Fruit fly (Drosophila melanogaster) whole organism, embryonic: ENCODE measurements around the gene Tim17a1.

Experiments
- Ada2b ChIP-seq: fragments of 200-800 bp; sonication (Bioruptor generic); IDR thresholded peaks from 2 replicates; pipeline ENCODE4 v1.3.6; 2022; ENCODE audit warnings: missing biosample characterization, missing genetic modification characterization
- B-H1 ChIP-seq: fragments of 200-800 bp; sonication (Bioruptor generic); IDR thresholded peaks from 3 replicates; pipeline ENCODE4 v1.3.6; 2022; ENCODE audit warnings: missing biosample characterization, missing genetic modification characterization
- C15 ChIP-seq: fragments of 200-800 bp; sonication (Bioruptor generic); IDR thresholded peaks from 3 replicates; pipeline ENCODE4 v1.3.6; 2022; ENCODE audit warnings: missing biosample characterization, missing genetic modification characterization
- CG10147 ChIP-seq: fragments of 200-800 bp; sonication (Bioruptor generic); optimal IDR thresholded peaks from 2 replicates; lab custom pipeline; 2019; ENCODE audit warnings: missing biosample characterization, mild to moderate bottlenecking, missing genetic modification characterization, moderate library complexity
- CG1024 ChIP-seq: fragments of 200-800 bp; sonication (Bioruptor generic); IDR thresholded peaks from 2 replicates; pipeline ENCODE4 v1.3.6; 2022; ENCODE audit warnings: missing biosample characterization, missing genetic modification characterization
- CG10267 ChIP-seq: fragments of 200-800 bp; sonication (Bioruptor generic); optimal IDR thresholded peaks from 2 replicates; lab custom pipeline; 2018; ENCODE audit warnings: missing biosample characterization, mild to moderate bottlenecking, missing genetic modification characterization, moderate library complexity
- CG11398 ChIP-seq: fragments of 200-800 bp; sonication (Bioruptor generic); optimal IDR thresholded peaks from 2 replicates; lab custom pipeline; 2016; ENCODE audit warnings: missing biosample characterization, missing genetic modification characterization
- CG12942 ChIP-seq: fragments of 200-800 bp; sonication (Bioruptor generic); optimal IDR thresholded peaks from 3 replicates; lab custom pipeline; 2016; ENCODE audit warnings: missing biosample characterization, missing genetic modification characterization
- CG13424 ChIP-seq: fragments of 200-800 bp; sonication (Bioruptor generic); optimal IDR thresholded peaks from 2 replicates; lab custom pipeline; 2019; ENCODE audit warnings: missing biosample characterization, mild to moderate bottlenecking, missing genetic modification characterization, moderate library complexity
- CG13894 ChIP-seq: fragments of 200-800 bp; sonication (Bioruptor generic); optimal IDR thresholded peaks from 3 replicates; lab custom pipeline; 2018; ENCODE audit warnings: missing biosample characterization, mild to moderate bottlenecking, missing genetic modification characterization, moderate library complexity
- CG15514 ChIP-seq: fragments of 200-800 bp; sonication (Bioruptor generic); optimal IDR thresholded peaks from 3 replicates; lab custom pipeline; 2017; ENCODE audit warnings: missing biosample characterization, missing genetic modification characterization, mild to moderate bottlenecking, moderate library complexity, missing genetic modification reagents
- CG15696 ChIP-seq: fragments of 200-800 bp; sonication (Bioruptor generic); optimal IDR thresholded peaks from 2 replicates; lab custom pipeline; 2019; ENCODE audit warnings: missing biosample characterization, mild to moderate bottlenecking, missing genetic modification characterization, moderate library complexity
- CG1603 ChIP-seq: fragments of 200-800 bp; sonication (Bioruptor generic); optimal IDR thresholded peaks from 2 replicates; lab custom pipeline; 2019; ENCODE audit warnings: missing biosample characterization, mild to moderate bottlenecking, missing genetic modification characterization, moderate library complexity
- CG2202 ChIP-seq: fragments of 200-800 bp; sonication (Bioruptor generic); optimal IDR thresholded peaks from 2 replicates; lab custom pipeline; 2018; ENCODE audit warnings: missing biosample characterization, mild to moderate bottlenecking, missing genetic modification characterization
- CG3847 ChIP-seq: fragments of 200-800 bp; sonication (Bioruptor generic); IDR thresholded peaks from 2 replicates; pipeline ENCODE4 v1.3.6; 2022; ENCODE audit warnings: missing biosample characterization, missing genetic modification characterization
- CG4820 ChIP-seq: fragments of 200-800 bp; sonication (Bioruptor generic); optimal IDR thresholded peaks from 3 replicates; lab custom pipeline; 2016; ENCODE audit warnings: missing biosample characterization, missing genetic modification characterization
- CG8290 ChIP-seq, 3 experiments: fragments of 200-800 bp; sonication (Bioruptor generic); optimal IDR thresholded peaks; 2 replicates each; lab custom pipeline; 2016 to 2019; ENCODE audit warnings: missing biosample characterization in 3 of 3, missing genetic modification characterization in 3 of 3, mild to moderate bottlenecking in 2 of 3, moderate library complexity in 1 of 3
- CG8359 ChIP-seq: fragments of 200-800 bp; sonication (Bioruptor generic); optimal IDR thresholded peaks from 2 replicates; lab custom pipeline; 2017; ENCODE audit warnings: missing biosample characterization, mild to moderate bottlenecking, missing genetic modification characterization, borderline replicate concordance
- CG8944 ChIP-seq: fragments of 200-800 bp; sonication (Bioruptor generic); optimal IDR thresholded peaks from 3 replicates; lab custom pipeline; 2016; ENCODE audit warnings: missing biosample characterization, missing genetic modification characterization
- Chrac-16 ChIP-seq: fragments of 200-800 bp; sonication (Bioruptor generic); optimal IDR thresholded peaks from 3 replicates; lab custom pipeline; 2016; ENCODE audit warnings: missing biosample characterization, missing genetic modification characterization
- Dip3 ChIP-seq: fragments of 200-800 bp; sonication (Bioruptor generic); optimal IDR thresholded peaks from 3 replicates; lab custom pipeline; 2016; ENCODE audit warnings: missing biosample characterization, missing genetic modification characterization
- E2f1 ChIP-seq: fragments of 200-800 bp; sonication (Bioruptor generic); IDR thresholded peaks from 2 replicates; pipeline ENCODE4 v1.3.6; 2022; ENCODE audit warnings: missing biosample characterization, missing genetic modification characterization
- Elba2 ChIP-seq: fragments of 200-800 bp; sonication (Bioruptor generic); optimal IDR thresholded peaks from 3 replicates; lab custom pipeline; 2016; ENCODE audit warnings: missing biosample characterization, missing genetic modification characterization
- Ets65A ChIP-seq: fragments of 200-800 bp; sonication (Bioruptor generic); peaks from one replicate; lab custom pipeline; 2016; ENCODE audit warnings: missing biosample characterization, missing genetic modification characterization
- Fer3 ChIP-seq: fragments of 200-800 bp; sonication (Bioruptor generic); optimal IDR thresholded peaks from 2 replicates; lab custom pipeline; 2018; ENCODE audit warnings: missing biosample characterization, mild to moderate bottlenecking, missing genetic modification characterization, moderate library complexity
- MESR4 ChIP-seq: fragments of 200-800 bp; sonication (Bioruptor generic); optimal IDR thresholded peaks from 2 replicates; lab custom pipeline; 2018; ENCODE audit warnings: missing biosample characterization, mild to moderate bottlenecking, missing genetic modification characterization, moderate library complexity
- Med ChIP-seq: fragments of 200-800 bp; sonication (Bioruptor generic); peaks from one replicate; lab custom pipeline; 2016; ENCODE audit warnings: missing biosample characterization, missing genetic modification characterization, mild to moderate bottlenecking, inconsistent platforms, moderate library complexity
- Meics ChIP-seq: fragments of 200-800 bp; sonication (Bioruptor generic); optimal IDR thresholded peaks from 2 replicates; lab custom pipeline; 2017; ENCODE audit warnings: missing biosample characterization, mild to moderate bottlenecking, missing genetic modification characterization
- NfI ChIP-seq: fragments of 200-800 bp; sonication (Bioruptor generic); optimal IDR thresholded peaks from 3 replicates; lab custom pipeline; 2018; ENCODE audit warnings: missing biosample characterization, mild to moderate bottlenecking, missing genetic modification characterization, moderate library complexity
- Oli ChIP-seq: fragments of 200-800 bp; sonication (Bioruptor generic); optimal IDR thresholded peaks from 2 replicates; lab custom pipeline; 2018; ENCODE audit warnings: missing biosample characterization, mild to moderate bottlenecking, missing genetic modification characterization, moderate library complexity
- Ssrp ChIP-seq: fragments of 200-800 bp; sonication (Bioruptor generic); optimal IDR thresholded peaks from 2 replicates; lab custom pipeline; 2018; ENCODE audit warnings: missing biosample characterization, mild to moderate bottlenecking, missing genetic modification characterization, moderate library complexity
- TFAM ChIP-seq: fragments of 200-800 bp; sonication (Bioruptor generic); optimal IDR thresholded peaks from 2 replicates; lab custom pipeline; 2017; ENCODE audit warnings: missing biosample characterization, missing genetic modification characterization, inconsistent platforms
- bbx ChIP-seq: fragments of 200-800 bp; sonication (Bioruptor generic); IDR thresholded peaks from 2 replicates; pipeline ENCODE4 v1.3.6; 2022; ENCODE audit warnings: missing biosample characterization, missing genetic modification characterization; ENCODE audit not compliant: partially characterized antibody
- bigmax ChIP-seq: fragments of 200-800 bp; sonication (Bioruptor generic); optimal IDR thresholded peaks from 2 replicates; lab custom pipeline; 2018; ENCODE audit warnings: missing biosample characterization, mild to moderate bottlenecking, missing genetic modification characterization
- dm ChIP-seq: fragments of 200-800 bp; sonication (Bioruptor generic); optimal IDR thresholded peaks from 3 replicates; lab custom pipeline; 2016; ENCODE audit warnings: missing biosample characterization, missing genetic modification characterization
- fu2 ChIP-seq: fragments of 200-800 bp; sonication (Bioruptor generic); optimal IDR thresholded peaks from 2 replicates; lab custom pipeline; 2016; ENCODE audit warnings: missing biosample characterization, missing genetic modification characterization
- grau ChIP-seq: fragments of 200-800 bp; optimal IDR thresholded peaks from 3 replicates; lab custom pipeline; 2019; ENCODE audit warnings: missing biosample characterization, mild to moderate bottlenecking, missing genetic modification characterization, moderate library complexity
- hth ChIP-seq: fragments of >200 bp; optimal IDR thresholded peaks from 2 replicates; lab custom pipeline; 2017; ENCODE audit warnings: inconsistent platforms
- lbe ChIP-seq: fragments of 200-800 bp; sonication (Bioruptor generic); optimal IDR thresholded peaks from 2 replicates; lab custom pipeline; 2016; ENCODE audit warnings: missing biosample characterization, mild to moderate bottlenecking, missing genetic modification characterization
- lola ChIP-seq, 3 experiments: fragments of >200 bp in 2 of 3; fragments of 200-800 bp in 1 of 3; sonication (Bioruptor generic) in 1 of 3; optimal IDR thresholded peaks; 2 replicates each; lab custom pipeline; 2017 to 2019; ENCODE audit warnings: missing biosample characterization in 3 of 3, missing genetic modification characterization in 3 of 3, mild to moderate bottlenecking in 1 of 3, moderate library complexity in 1 of 3
- lov ChIP-seq, 2 experiments: fragments of 200-800 bp in 1 of 2; fragments of >200 bp in 1 of 2; sonication (Bioruptor generic) in 1 of 2; IDR thresholded peaks in 1 of 2; optimal IDR thresholded peaks in 1 of 2; 2 replicates in 1 of 2; 3 replicates in 1 of 2; pipeline versions ENCODE4 v1.3.6 to Lab custom; 2017 to 2022; ENCODE audit warnings: missing biosample characterization in 1 of 2, missing genetic modification characterization in 1 of 2
- nmo ChIP-seq: fragments of 200-800 bp; sonication (Bioruptor generic); optimal IDR thresholded peaks from 2 replicates; lab custom pipeline; 2018; ENCODE audit warnings: missing biosample characterization, mild to moderate bottlenecking, missing genetic modification characterization, moderate library complexity
- nom ChIP-seq: fragments of 200-800 bp; sonication (Bioruptor generic); optimal IDR thresholded peaks from 2 replicates; lab custom pipeline; 2017; ENCODE audit warnings: missing biosample characterization, missing genetic modification characterization, mild to moderate bottlenecking, moderate library complexity, missing genetic modification reagents
- onecut ChIP-seq: fragments of 200-800 bp; sonication (Bioruptor generic); IDR thresholded peaks from 2 replicates; pipeline ENCODE4 v1.3.6; 2022; ENCODE audit warnings: missing biosample characterization, missing genetic modification characterization
- unc-4 ChIP-seq: fragments of 200-800 bp; sonication (Bioruptor generic); IDR thresholded peaks from 2 replicates; pipeline ENCODE4 v1.3.6; 2022; ENCODE audit warnings: missing biosample characterization, missing genetic modification characterization; ENCODE audit not compliant: partially characterized antibody
- zen ChIP-seq: fragments of 200-800 bp; sonication (Bioruptor generic); optimal IDR thresholded peaks from 3 replicates; lab custom pipeline; 2018; ENCODE audit warnings: missing biosample characterization, mild to moderate bottlenecking, missing genetic modification characterization, moderate library complexity

The Tim17a1 gene

dm6 chr3R:12406235-12407196 is 42.0 kb upstream of the Tim17a1 start, which contains the start of gene CG5167 (continued):
- TF ChIP-seq CG13424 (peak; percentile 63), lbe (GFP tag; lab: Kevin White, UChicago) (peak; percentile 12), Elba2 (GFP tag; lab: Kevin White, UChicago) (no peak), CG13894 (tag; lab: Kevin White, UChicago) (peak; percentile 13), dm (GFP tag; lab: Kevin White, UChicago) (no peak), E2f1 (GFP tag; lab: Robert Waterston, UW) (no peak), bigmax (no peak), CG12942 (GFP tag; lab: Kevin White, UChicago) (peak; percentile 18), Ssrp (peak; percentile 14), unc-4 (GFP tag; lab: Robert Waterston, UW) (peak; percentile 39; the same call in 1 of the 2 replicates), lov (optimal IDR thresholded peaks at IDR 0.05; lab: Kevin White, UChicago) (no peak), lov (GFP tag; IDR thresholded peaks at IDR 0.05; lab: Robert Waterston, UW) (no peak), CG1603 (tag; lab: Kevin White, UChicago) (peak; percentile 39), CG2202 (tag; lab: Kevin White, UChicago) (peak; percentile 7), CG1024 (no peak), Dip3 (GFP tag; lab: Kevin White, UChicago) (peak; percentile 7), lola (GFP tag; optimal IDR thresholded peaks at IDR 0.05; lab: Kevin White, UChicago) (peak in 1 of 3 experiments; percentile 49), Oli (peak; percentile 2), Ets65A (peak; percentile 44), CG8944 (GFP tag; lab: Kevin White, UChicago) (no peak), nom (GFP tag; lab: Kevin White, UChicago) (peak; percentile 95), Ada2b (GFP tag; lab: Robert Waterston, UW) (no peak), B-H1 (peak; percentile 11; the same call in 1 of the 3 replicates), hth (lab: Kevin White, UChicago) (no peak), TFAM (GFP tag; lab: Kevin White, UChicago) (no peak), CG8290 (GFP tag; optimal IDR thresholded peaks at IDR 0.05; lab: Kevin White, UChicago) (peak; percentile 61), CG8290 (tag; optimal IDR thresholded peaks at IDR 0.05; lab: Kevin White, UChicago) (peak in 1 of 2 experiments; percentile 29), CG15696 (tag; lab: Kevin White, UChicago) (peak; percentile 39), fu2 (no peak), Chrac-16 (GFP tag; lab: Kevin White, UChicago) (peak; percentile 35), NfI (GFP tag; lab: Kevin White, UChicago) (no peak), CG3847 (GFP tag; lab: Robert Waterston, UW) (no peak), onecut (peak; percentile 23; the same call in 1 of the 2 replicates), CG15514 (peak; percentile 51), MESR4 (peak; percentile 33), Meics (GFP tag; lab: Kevin White, UChicago) (peak; percentile 38), CG8359 (GFP tag; lab: Kevin White, UChicago) (no peak), CG4820 (GFP tag; lab: Kevin White, UChicago) (peak; percentile 99), CG11398 (GFP tag; lab: Kevin White, UChicago) (no peak), Med (peak; percentile 55), Fer3 (tag; lab: Kevin White, UChicago) (peak; percentile 35), zen (peak; percentile 57), CG10147 (peak; percentile 25), CG10267 (tag; lab: Kevin White, UChicago) (peak; percentile 64), nmo (GFP tag; lab: Kevin White, UChicago) (peak; percentile 22), C15 (no peak), bbx (GFP tag; lab: Robert Waterston, UW) (0 out of 2 replicates have a peak, but pooled peaks have one; percentile 22), grau (peak; percentile 56)
